Fruit fly (Drosophila melanogaster): ENCODE measurements around the gene Atg4a.
A peak's percentile ranks its signal among the peaks of the same experiment; 100 is the strongest.

Gene Atg4a

dm6 chr2L:1080802-1081464 lies at the start of gene Atg4a:
TSS of gene Atg4a (plus strand) at chr2L:1080911.
- TF ChIP-seq pzg (GFP tag; optimal IDR thresholded peaks at IDR 0.05) (peak; percentile 35), row (GFP tag; IDR thresholded peaks at IDR 0.05) (0 out of 3 replicates have a peak, but pooled peaks have one; percentile 12), Pdp1 (GFP tag; optimal IDR thresholded peaks at IDR 0.05) (peak in 1 of 2 experiments; percentile 74), Atf3 (GFP tag; optimal IDR thresholded peaks at IDR 0.05) (no peak), MESR4 (GFP tag; optimal IDR thresholded peaks at IDR 0.05) (peak; percentile 80), ftz-f1 (GFP tag; optimal IDR thresholded peaks at IDR 0.05) (peak; percentile 13), E2f1 (GFP tag; IDR thresholded peaks at IDR 0.05) (no peak), CG4617 (GFP tag; optimal IDR thresholded peaks at IDR 0.05; ENCODE audit: borderline replicate concordance) (peak; percentile 42), Hr78 (GFP tag; optimal IDR thresholded peaks at IDR 0.05) (peak in 1 of 2 experiments; percentile 23), Sin3A (optimal IDR thresholded peaks at IDR 0.05) (peak; percentile 4), Dll (GFP tag; IDR thresholded peaks at IDR 0.05; ENCODE audit: partially characterized antibody) (0 out of 4 replicates have a peak, but pooled peaks have one; percentile 30), nom (GFP tag; optimal IDR thresholded peaks at IDR 0.05) (peak; percentile 62), CG34224 (GFP tag; IDR thresholded peaks at IDR 0.05; ENCODE audit: partially characterized antibody) (peak; percentile 34; the same call in 1 of the 3 replicates), CG13287 (GFP tag; IDR thresholded peaks at IDR 0.05; ENCODE audit: partially characterized antibody) (peak; percentile 27; the same call in 1 of the 2 replicates), bsh (GFP tag; optimal IDR thresholded peaks at IDR 0.05) (peak in 1 of 2 experiments; percentile 21), pho (GFP tag; optimal IDR thresholded peaks at IDR 0.05) (no peak), stwl (tag; optimal IDR thresholded peaks at IDR 0.05) (peak; percentile 41), Atf6 (GFP tag; IDR thresholded peaks at IDR 0.05) (no peak), CG11723 (GFP tag; optimal IDR thresholded peaks at IDR 0.05) (no peak), CG34376 (GFP tag; optimal IDR thresholded peaks at IDR 0.05) (peak; percentile 21), Med (GFP tag) (peak; percentile 62), gem (tag; optimal IDR thresholded peaks at IDR 0.05) (no peak), CG9797 (GFP tag; optimal IDR thresholded peaks at IDR 0.05) (peak; percentile 67), YL-1 (GFP tag; optimal IDR thresholded peaks at IDR 0.05) (peak; percentile 64), hth (optimal IDR thresholded peaks at IDR 0.05) (no peak), az2 (GFP tag; optimal IDR thresholded peaks at IDR 0.05) (no peak), slou (GFP tag; optimal IDR thresholded peaks at IDR 0.05) (no peak), gfzf (GFP tag; optimal IDR thresholded peaks at IDR 0.05) (peak; percentile 66), CG2712 (tag; optimal IDR thresholded peaks at IDR 0.05) (peak; percentile 2), HmgZ (tag; optimal IDR thresholded peaks at IDR 0.05) (peak; percentile 1), chinmo (GFP tag; IDR thresholded peaks at IDR 0.05; ENCODE audit: partially characterized antibody) (0 out of 4 replicates have a peak, but pooled peaks have one; percentile 16), peb (GFP tag; IDR thresholded peaks at IDR 0.05) (no peak), repo (GFP tag; optimal IDR thresholded peaks at IDR 0.05) (no peak), Ssrp (tag; optimal IDR thresholded peaks at IDR 0.05) (no peak)

- TF ChIP-seq Vsx1 (GFP tag; optimal IDR thresholded peaks at IDR 0.05) = no peak
- TF ChIP-seq h (optimal IDR thresholded peaks at IDR 0.05) = no peak
- TF ChIP-seq org-1 (GFP tag; optimal IDR thresholded peaks at IDR 0.05) = no peak
- TF ChIP-seq CG11085 (GFP tag; IDR thresholded peaks at IDR 0.05) = no peak
- no peak for TF ChIP-seq nom (GFP tag; optimal IDR thresholded peaks at IDR 0.05)
- TF ChIP-seq amos (GFP tag; IDR thresholded peaks at IDR 0.05; ENCODE audit: partially characterized antibody) = peak; percentile 6; the same call in 1 of the 2 replicates
- TF ChIP-seq Ssrp (tag; optimal IDR thresholded peaks at IDR 0.05) = no peak
- no peak for TF ChIP-seq gsb (GFP tag; IDR thresholded peaks at IDR 0.05)
- no peak for TF ChIP-seq CG34224 (GFP tag; IDR thresholded peaks at IDR 0.05; ENCODE audit: partially characterized antibody)
- no peak for TF ChIP-seq CG2712 (tag; optimal IDR thresholded peaks at IDR 0.05)
- no peak for TF ChIP-seq CG17912 (GFP tag; optimal IDR thresholded peaks at IDR 0.05)
- no peak for TF ChIP-seq Drgx (GFP tag; IDR thresholded peaks at IDR 0.05)
- no peak for TF ChIP-seq yki (optimal IDR thresholded peaks at IDR 0.05)
- no peak for TF ChIP-seq Atf-2 (GFP tag; optimal IDR thresholded peaks at IDR 0.05)
- TF ChIP-seq CG16863 (GFP tag; optimal IDR thresholded peaks at IDR 0.05) = no peak
- TF ChIP-seq stwl (tag; optimal IDR thresholded peaks at IDR 0.05) = peak; percentile 75
- TF ChIP-seq Jarid2 (GFP tag; optimal IDR thresholded peaks at IDR 0.05) = no peak
- TF ChIP-seq CG15479 (GFP tag; optimal IDR thresholded peaks at IDR 0.05) = peak; percentile 36
- TF ChIP-seq CG11696 (GFP tag; IDR thresholded peaks at IDR 0.05) = no peak
- TF ChIP-seq luna (GFP tag; optimal IDR thresholded peaks at IDR 0.05) = no peak
Observed at dm6 chr2L:1036811-1037296, 43.9 kb upstream of the Atg4a start, which contains the start of gene gNacalpha. TSS of gene gNacalpha (plus strand) at chr2L:1037246.

All from whole organism, embryonic.